Worm (Caenorhabditis elegans) whole organism, L1 larva: ENCODE results near the gene syf-3.

ENCODE experiments used
- C04F5.9 ChIP-seq: sonication (generic microtip); optimal IDR thresholded peaks from 2 replicates; lab custom pipeline; 2016; ENCODE audit warnings: missing genetic modification characterization, missing compliant biosample characterization
- aha-1 ChIP-seq: fragments of 150-350 bp; optimal IDR thresholded peaks from 2 replicates; lab custom pipeline; 2014; ENCODE audit warnings: missing biosample characterization, missing genetic modification characterization
- ama-1 ChIP-seq: fragments of 150-350 bp; optimal IDR thresholded peaks from 2 replicates; lab custom pipeline; 2014
- fkh-8 ChIP-seq: sonication (generic microtip); optimal IDR thresholded peaks from 2 replicates; lab custom pipeline; 2016; ENCODE audit warnings: mild to moderate bottlenecking, missing genetic modification characterization, missing compliant biosample characterization
- lin-13 ChIP-seq: fragments of 150-350 bp; optimal IDR thresholded peaks from 2 replicates; lab custom pipeline; 2014; ENCODE audit warnings: missing biosample characterization, missing genetic modification reagents, missing genetic modification characterization
- lin-14 ChIP-seq: fragments of 200-800 bp; sonication (Bioruptor generic); optimal IDR thresholded peaks from 2 replicates; lab custom pipeline; 2018; ENCODE audit warnings: mild to moderate bottlenecking, missing genetic modification characterization, moderate library complexity, missing compliant biosample characterization
- lin-35 ChIP-seq, 2 experiments: fragments of 150-350 bp; optimal IDR thresholded peaks; 2 replicates each; lab custom pipeline; 2014; ENCODE audit warnings: missing biosample characterization in 2 of 2, missing genetic modification characterization in 2 of 2, missing genetic modification reagents in 2 of 2
- nhr-11 ChIP-seq: fragments of 150-350 bp; optimal IDR thresholded peaks from 2 replicates; lab custom pipeline; 2014; ENCODE audit warnings: missing biosample characterization, missing genetic modification characterization
- nhr-76 ChIP-seq: sonication (generic microtip); optimal IDR thresholded peaks from 2 replicates; lab custom pipeline; 2017; ENCODE audit warnings: missing biosample characterization, missing genetic modification characterization
- pag-3 ChIP-seq: sonication (generic microtip); optimal IDR thresholded peaks from 2 replicates; lab custom pipeline; 2017; ENCODE audit warnings: missing genetic modification characterization, mild to moderate bottlenecking, missing compliant biosample characterization, antibody characterized with exemption, borderline replicate concordance; ENCODE audit not compliant: insufficient read depth
- skn-1 ChIP-seq: fragments of 150-350 bp; optimal IDR thresholded peaks from 2 replicates; lab custom pipeline; 2014; ENCODE audit warnings: missing biosample characterization, missing genetic modification characterization
- unc-86 ChIP-seq: sonication (generic microtip); optimal IDR thresholded peaks from 2 replicates; lab custom pipeline; 2016; ENCODE audit warnings: missing genetic modification characterization, missing compliant biosample characterization

DNA sequence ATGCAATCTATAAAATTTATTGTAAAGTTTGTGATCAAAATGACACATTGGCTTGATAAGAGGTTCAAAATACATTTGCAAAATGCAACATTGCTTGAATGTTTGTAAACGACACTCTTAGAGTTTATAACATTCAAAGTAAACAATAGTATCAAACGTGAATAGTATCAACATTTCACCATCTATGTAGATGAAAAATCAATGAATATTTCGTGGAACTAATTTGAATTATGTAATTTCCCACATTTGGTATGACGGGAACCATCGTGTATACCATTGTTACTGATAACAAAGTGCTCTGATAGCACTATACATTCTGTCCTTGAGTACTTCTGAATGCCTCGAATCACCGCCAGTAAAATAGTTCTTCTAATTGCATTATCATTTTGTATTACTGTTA is 9.2 kb upstream of the syf-3 start, which contains the start of gene galt-1:
- TF ChIP-seq lin-14 (GFP tag; lab: Kevin White, UChicago) (no peak), lin-35 (GFP tag; optimal IDR thresholded peaks at IDR 0.05; lab: Kevin White, UChicago) (no peak), ama-1 (lab: Kevin White, UChicago) (no peak), nhr-76 (tag; lab: Kevin White, UChicago) (no peak), nhr-11 (tag; lab: Kevin White, UChicago) (no peak), skn-1 (tag; lab: Kevin White, UChicago) (no peak), pag-3 (tag; lab: Kevin White, UChicago) (no peak), lin-13 (no peak), unc-86 (no peak), C04F5.9 (tag; lab: Kevin White, UChicago) (no peak), aha-1 (tag; lab: Kevin White, UChicago) (no peak), fkh-8 (tag; lab: Kevin White, UChicago) (no peak)
